Worm (Caenorhabditis elegans) whole organism, early embryonic: Measurements from ENCODE around the gene bre-3.

Experiments
- B0310.2 ChIP-seq: sonication (generic microtip); optimal IDR thresholded peaks from 2 replicates; lab custom pipeline; 2016; ENCODE audit warnings: mild to moderate bottlenecking, missing genetic modification characterization, missing compliant biosample characterization
- F13C5.2 ChIP-seq: sonication (generic microtip); optimal IDR thresholded peaks from 2 replicates; lab custom pipeline; 2017; ENCODE audit warnings: mild to moderate bottlenecking, missing genetic modification characterization, inconsistent platforms, missing compliant biosample characterization
- aly-1 ChIP-seq: sonication (generic microtip); optimal IDR thresholded peaks from 2 replicates; lab custom pipeline; 2016; ENCODE audit warnings: missing genetic modification characterization, missing compliant biosample characterization
- ama-1 ChIP-seq: fragments of 150-350 bp; optimal IDR thresholded peaks from 2 replicates; lab custom pipeline; 2014
- ceh-13 ChIP-seq: fragments of 200-800 bp; sonication (Bioruptor generic); optimal IDR thresholded peaks from 2 replicates; lab custom pipeline; 2018; ENCODE audit warnings: mild to moderate bottlenecking, missing genetic modification characterization, missing compliant biosample characterization
- ceh-36 ChIP-seq: sonication (generic microtip); optimal IDR thresholded peaks from 2 replicates; lab custom pipeline; 2016; ENCODE audit warnings: missing genetic modification characterization, inconsistent platforms, missing compliant biosample characterization
- ets-7 ChIP-seq: sonication (generic microtip); optimal IDR thresholded peaks from 2 replicates; lab custom pipeline; 2016; ENCODE audit warnings: missing genotype, missing genetic modification characterization, missing compliant biosample characterization
- flt-1 ChIP-seq: fragments of 200-800 bp; sonication (Bioruptor generic); IDR thresholded peaks from 2 replicates; pipeline ENCODE4 v1.3.6; 2022; ENCODE audit warnings: missing genetic modification characterization, missing compliant biosample characterization
- hmbx-1 ChIP-seq: sonication (generic microtip); optimal IDR thresholded peaks from 2 replicates; lab custom pipeline; 2016; ENCODE audit warnings: mild to moderate bottlenecking, missing genetic modification characterization, missing compliant biosample characterization
- hmg-4 ChIP-seq: fragments of 200-800 bp; sonication (Bioruptor generic); optimal IDR thresholded peaks from 2 replicates; lab custom pipeline; 2018; ENCODE audit warnings: mild to moderate bottlenecking, missing genetic modification characterization, missing compliant biosample characterization
- hnd-1 ChIP-seq: sonication (generic microtip); optimal IDR thresholded peaks from 2 replicates; lab custom pipeline; 2016; ENCODE audit warnings: missing genetic modification characterization, missing compliant biosample characterization
- pes-1 ChIP-seq: fragments of 200-800 bp; sonication (Bioruptor generic); IDR thresholded peaks from 2 replicates; pipeline ENCODE4 v1.3.6; 2022; ENCODE audit warnings: missing genetic modification reagents, missing genetic modification characterization, missing compliant biosample characterization
- scrt-1 ChIP-seq: fragments of 200-800 bp; sonication (Bioruptor generic); IDR thresholded peaks from 2 replicates; pipeline ENCODE4 v1.3.6; 2022; ENCODE audit warnings: missing genetic modification characterization, missing compliant biosample characterization
- sea-1 ChIP-seq: fragments of 200-800 bp; sonication (Bioruptor generic); conservative IDR thresholded peaks from 2 replicates; pipeline ENCODE4 v1.3.6; 2022; ENCODE audit warnings: missing genetic modification characterization, missing compliant biosample characterization
- tbx-11 ChIP-seq: fragments of 200-800 bp; sonication (Bioruptor generic); IDR thresholded peaks from 2 replicates; pipeline ENCODE4 v1.3.6; 2022; ENCODE audit warnings: missing genetic modification characterization, missing compliant biosample characterization
- tbx-37 ChIP-seq: fragments of 200-800 bp; sonication (Bioruptor generic); conservative IDR thresholded peaks from 2 replicates; pipeline ENCODE4 v1.3.6; 2022; ENCODE audit warnings: missing genetic modification reagents, missing genetic modification characterization, missing compliant biosample characterization
- tra-4 ChIP-seq: sonication (generic microtip); optimal IDR thresholded peaks from 2 replicates; lab custom pipeline; 2017; ENCODE audit warnings: missing genetic modification characterization, missing compliant biosample characterization

Gene bre-3

ce11 chrIII:9443417-9444027 is 41.8 kb downstream of the bre-3 start, which contains the start of gene pir-2:
Gene pir-2, minus strand, starts transcription at chrIII:9443634.
- TF ChIP-seq hmg-4 (GFP tag; lab: Kevin White, UChicago) (peak; percentile 46), sea-1 (GFP tag; lab: Robert Waterston, UW) (0 out of 2 replicates have a peak, but pooled peaks have one; percentile 39), ceh-13 (GFP tag; lab: Kevin White, UChicago) (no peak), aly-1 (tag; lab: Kevin White, UChicago) (no peak), B0310.2 (tag; lab: Kevin White, UChicago) (peak; percentile 23), hmbx-1 (tag; lab: Kevin White, UChicago) (no peak), pes-1 (peak; percentile 27; the same call in 1 of the 2 replicates), tbx-37 (GFP tag; lab: Robert Waterston, UW) (no peak), flt-1 (GFP tag; lab: Robert Waterston, UW) (no peak)

DNA sequence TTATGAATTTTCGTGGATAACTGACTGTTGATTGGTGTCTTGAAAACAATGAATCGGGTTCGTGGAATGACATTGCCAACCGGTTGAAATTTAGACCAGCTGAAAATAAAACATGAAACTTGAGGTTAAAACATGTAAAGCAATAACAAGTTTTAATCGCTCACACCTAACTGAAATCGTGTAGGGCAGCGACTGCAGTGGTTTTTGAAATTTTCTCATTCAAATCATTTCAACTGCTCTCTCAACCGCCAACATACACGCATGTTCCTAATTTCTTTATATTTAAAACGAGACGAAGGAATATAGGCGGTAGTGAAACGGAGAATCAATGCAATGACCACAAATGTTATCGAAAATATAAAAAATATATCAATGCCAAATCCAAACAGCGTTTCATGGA is 42.4 kb downstream of the bre-3 start:
- TF ChIP-seq tra-4 (no peak), aly-1 (tag; lab: Kevin White, UChicago) (no peak), flt-1 (GFP tag; lab: Robert Waterston, UW) (no peak), hmg-4 (GFP tag; lab: Kevin White, UChicago) (no peak), F13C5.2 (tag; lab: Kevin White, UChicago) (no peak), B0310.2 (tag; lab: Kevin White, UChicago) (no peak), scrt-1 (no peak), tbx-11 (GFP tag; lab: Robert Waterston, UW) (no peak), sea-1 (GFP tag; lab: Robert Waterston, UW) (no peak), ets-7 (tag; lab: Kevin White, UChicago) (no peak), hnd-1 (tag; lab: Kevin White, UChicago) (no peak), ceh-13 (GFP tag; lab: Kevin White, UChicago) (no peak), pes-1 (no peak)

ce11 chrIII:9441133-9441532 is 44.1 kb downstream of the bre-3 start, which contains the start of gene emb-30:
Gene emb-30, minus strand, starts transcription at chrIII:9441460.
- TF ChIP-seq pes-1 (no peak), sea-1 (GFP tag; lab: Robert Waterston, UW) (no peak), hmbx-1 (tag; lab: Kevin White, UChicago) (no peak), hnd-1 (tag; lab: Kevin White, UChicago) (no peak), ceh-13 (GFP tag; lab: Kevin White, UChicago) (no peak), F13C5.2 (tag; lab: Kevin White, UChicago) (no peak), B0310.2 (tag; lab: Kevin White, UChicago) (no peak), tbx-37 (GFP tag; lab: Robert Waterston, UW) (no peak), flt-1 (GFP tag; lab: Robert Waterston, UW) (no peak), tbx-11 (GFP tag; lab: Robert Waterston, UW) (no peak), hmg-4 (GFP tag; lab: Kevin White, UChicago) (no peak), tra-4 (no peak), ets-7 (tag; lab: Kevin White, UChicago) (no peak), aly-1 (tag; lab: Kevin White, UChicago) (no peak), ceh-36 (tag; lab: Kevin White, UChicago) (no peak), scrt-1 (no peak), ama-1 (lab: Kevin White, UChicago) (no peak)

DNA sequence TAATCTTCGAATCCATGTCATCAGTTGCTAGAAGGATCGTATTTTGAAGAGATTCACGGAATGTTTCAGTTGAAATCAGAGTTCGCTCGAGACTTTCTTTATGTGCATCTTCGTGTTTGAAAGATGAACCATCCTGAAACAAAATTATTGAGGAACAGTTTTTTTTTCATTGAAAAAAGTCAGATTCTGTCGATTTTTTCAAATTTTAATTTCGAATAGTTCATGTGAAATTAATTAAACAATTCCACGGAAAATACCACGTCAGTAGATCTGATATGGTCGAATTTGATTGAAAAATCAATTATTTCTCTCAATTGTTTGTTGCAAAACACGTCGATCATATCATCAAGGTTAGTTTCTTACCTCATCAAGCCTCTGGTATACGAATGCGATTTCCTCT is 45.9 kb downstream of the bre-3 start, which contains the start of gene F54C8.1:
TSS of gene F54C8.1 (plus strand) at position 301 of the 400 bp plus-strand sequence.
- TF ChIP-seq hmg-4 (GFP tag; lab: Kevin White, UChicago) (no peak), hmbx-1 (tag; lab: Kevin White, UChicago) (no peak), pes-1 (no peak), flt-1 (GFP tag; lab: Robert Waterston, UW) (no peak), scrt-1 (no peak), tbx-11 (GFP tag; lab: Robert Waterston, UW) (no peak), ama-1 (lab: Kevin White, UChicago) (no peak), hnd-1 (tag; lab: Kevin White, UChicago) (no peak), B0310.2 (tag; lab: Kevin White, UChicago) (no peak), sea-1 (GFP tag; lab: Robert Waterston, UW) (no peak), ets-7 (tag; lab: Kevin White, UChicago) (no peak), ceh-36 (tag; lab: Kevin White, UChicago) (no peak), tra-4 (no peak), aly-1 (tag; lab: Kevin White, UChicago) (no peak), tbx-37 (GFP tag; lab: Robert Waterston, UW) (no peak)

ce11 chrIII:9434999-9435398 is 50.3 kb downstream of the bre-3 start:
- no peak for TF ChIP-seq flt-1 (GFP tag; lab: Robert Waterston, UW)
- no peak for TF ChIP-seq hmg-4 (GFP tag; lab: Kevin White, UChicago)

ce11 chrIII:9433576-9434107 is 51.6 kb downstream of the bre-3 start, which contains the start of gene cpar-1:
Gene cpar-1, plus strand, starts transcription at chrIII:9434057.
- TF ChIP-seq hmg-4 (GFP tag; lab: Kevin White, UChicago) (no peak), sea-1 (GFP tag; lab: Robert Waterston, UW) (no peak), flt-1 (GFP tag; lab: Robert Waterston, UW) (no peak), hnd-1 (tag; lab: Kevin White, UChicago) (no peak), scrt-1 (no peak), ets-7 (tag; lab: Kevin White, UChicago) (no peak), tra-4 (no peak), aly-1 (tag; lab: Kevin White, UChicago) (no peak), pes-1 (no peak), ceh-13 (GFP tag; lab: Kevin White, UChicago) (no peak), tbx-11 (GFP tag; lab: Robert Waterston, UW) (no peak), hmbx-1 (tag; lab: Kevin White, UChicago) (no peak), B0310.2 (tag; lab: Kevin White, UChicago) (no peak), ceh-36 (tag; lab: Kevin White, UChicago) (no peak)
